Worm (Caenorhabditis elegans) whole organism, L1 larva: ENCODE results near the gene F44E2.10.

Experiments used
- mef-2 ChIP-seq: fragments of 150-350 bp; optimal IDR thresholded peaks from 2 replicates; lab custom pipeline; 2014; ENCODE audit warnings: missing biosample characterization, missing genetic modification characterization
- nhr-12 ChIP-seq: sonication (generic microtip); optimal IDR thresholded peaks from 2 replicates; lab custom pipeline; 2017; ENCODE audit warnings: missing biosample characterization, missing genetic modification characterization
- zag-1 ChIP-seq: fragments of 150-350 bp; optimal IDR thresholded peaks from 2 replicates; lab custom pipeline; 2014; ENCODE audit warnings: missing biosample characterization, missing genetic modification characterization

DNA sequence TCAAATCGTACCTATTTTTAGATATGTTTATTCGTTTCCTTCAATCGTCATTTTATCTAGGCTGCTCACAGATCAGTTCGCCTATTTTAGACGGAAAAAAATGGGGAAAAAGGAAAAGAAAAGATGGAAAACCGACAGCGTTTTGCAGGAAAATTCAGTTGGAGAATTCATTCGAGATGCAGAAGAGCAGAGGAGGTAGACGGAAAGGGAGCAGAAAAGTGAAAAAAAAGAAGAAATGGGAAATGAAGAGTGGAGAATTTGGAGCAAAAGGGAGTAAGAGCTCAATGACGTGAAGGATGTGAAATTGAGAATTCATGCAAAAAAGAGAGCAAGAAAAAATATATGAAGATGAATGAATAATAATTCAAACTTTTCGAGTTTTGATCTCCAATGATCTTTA is 46.4 kb downstream of the F44E2.10 start:
- TF ChIP-seq mef-2 (tag; lab: Kevin White, UChicago) (no peak), zag-1 (no peak), nhr-12 (tag; lab: Kevin White, UChicago) (no peak)
